Worm (Caenorhabditis elegans): ENCODE data around the gene K09F5.1.
A peak's percentile ranks its signal among the peaks of the same experiment; 100 is the strongest.

Gene K09F5.1

DNA sequence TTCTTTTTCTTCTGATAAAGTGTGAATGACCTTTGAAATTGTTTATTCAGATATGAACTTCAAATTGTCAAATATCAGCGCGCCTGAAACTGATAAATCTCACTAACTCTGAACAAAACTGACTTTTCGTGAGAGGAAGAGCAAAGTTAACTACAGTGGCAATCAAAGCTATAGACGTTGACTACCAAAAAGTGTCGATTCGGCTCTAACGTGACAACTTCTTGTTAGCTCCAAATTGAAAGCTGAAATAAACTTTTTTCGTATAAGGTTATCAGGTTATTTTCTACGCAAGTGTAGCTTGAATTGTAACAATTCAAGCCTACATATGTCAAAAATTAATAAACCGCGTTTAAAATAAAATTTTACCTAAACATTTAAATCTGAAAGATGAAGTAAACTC lies 13.1 kb upstream of the K09F5.1 start:
- TF ChIP-seq crh-2 (tag; optimal IDR thresholded peaks at IDR 0.05), result peak; percentile 15
- TF ChIP-seq gmeb-1 (tag; optimal IDR thresholded peaks at IDR 0.05), result peak; percentile 34
- no peak for TF ChIP-seq nhr-21 (tag; optimal IDR thresholded peaks at IDR 0.05)

DNA sequence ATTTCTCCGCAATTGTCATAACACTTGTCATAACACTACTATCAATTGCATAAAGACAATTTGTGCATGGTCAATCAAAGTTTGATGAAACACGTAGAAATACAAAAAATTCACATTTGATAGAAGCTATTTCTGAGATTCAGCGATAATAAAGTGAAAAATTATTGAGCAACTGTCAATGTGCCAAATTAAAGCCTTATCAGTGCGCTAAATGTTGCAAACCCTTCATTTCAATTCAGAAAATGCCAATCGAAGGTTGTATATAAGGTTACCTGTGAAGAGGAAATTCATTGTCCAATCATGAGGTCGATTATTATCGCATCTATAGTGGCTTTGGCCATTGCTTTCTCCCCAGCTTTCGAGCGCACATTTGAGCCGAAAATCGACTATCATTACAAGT lies 11.9 kb upstream of the K09F5.1 start, which contains the start of gene vit-1:
Gene vit-1, plus strand, starts transcription at position 289 of the 400 bp plus-strand sequence.
- no peak for TF ChIP-seq nhr-77 (tag; optimal IDR thresholded peaks at IDR 0.05)
- no peak for TF ChIP-seq skn-1 (tag; optimal IDR thresholded peaks at IDR 0.05)
- TF ChIP-seq snpc-4 (tag; optimal IDR thresholded peaks at IDR 0.05), result no peak
- TF ChIP-seq Y55F3AM.14 (GFP tag; optimal IDR thresholded peaks at IDR 0.05), result no peak
- no peak for TF ChIP-seq gmeb-1 (tag; optimal IDR thresholded peaks at IDR 0.05)
- no peak for TF ChIP-seq lin-11 (tag; optimal IDR thresholded peaks at IDR 0.05)
- TF ChIP-seq lsy-2 (tag; optimal IDR thresholded peaks at IDR 0.05), result no peak
- TF ChIP-seq unc-55 (GFP tag; optimal IDR thresholded peaks at IDR 0.05), result no peak
- no peak for TF ChIP-seq peb-1 (tag; optimal IDR thresholded peaks at IDR 0.05)

DNA sequence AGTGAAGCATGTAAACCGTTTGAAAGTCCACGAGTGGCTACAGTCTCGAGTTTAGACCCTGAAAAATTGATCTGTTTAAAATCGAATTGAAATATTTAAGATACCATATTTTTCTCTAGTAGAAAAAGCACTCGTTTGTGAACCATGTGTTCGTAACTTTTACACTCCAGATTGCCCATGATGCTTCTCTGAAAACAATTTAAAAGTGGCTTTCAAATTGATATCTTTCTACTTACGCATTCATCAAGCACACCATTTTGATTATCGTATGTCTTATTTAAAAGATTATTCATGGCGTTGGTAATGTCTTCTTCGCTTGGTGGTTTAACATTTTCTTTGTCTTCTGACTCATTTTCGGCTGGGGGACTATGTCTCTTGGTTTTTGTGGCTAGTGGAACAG lies 5.9 kb upstream of the K09F5.1 start:
- no peak for TF ChIP-seq egl-27 (tag; optimal IDR thresholded peaks at IDR 0.05)
- no peak for TF ChIP-seq ceh-82 (tag; optimal IDR thresholded peaks at IDR 0.05)
- TF ChIP-seq lsy-2 (tag; optimal IDR thresholded peaks at IDR 0.05), result no peak
- no peak for TF ChIP-seq ceh-16 (tag; optimal IDR thresholded peaks at IDR 0.05)
- TF ChIP-seq sem-4 (tag; optimal IDR thresholded peaks at IDR 0.05), result no peak
- TF ChIP-seq nhr-6 (tag; optimal IDR thresholded peaks at IDR 0.05), result no peak
- TF ChIP-seq nhr-25 (tag; optimal IDR thresholded peaks at IDR 0.05), result no peak
- no peak for TF ChIP-seq lin-13 (GFP tag; optimal IDR thresholded peaks at IDR 0.05)
- TF ChIP-seq C34F6.9 (tag; optimal IDR thresholded peaks at IDR 0.05), result no peak
- no peak for TF ChIP-seq nhr-237 (tag; optimal IDR thresholded peaks at IDR 0.05)
- TF ChIP-seq F13H6.1 (tag; optimal IDR thresholded peaks at IDR 0.05), result no peak
- no peak for TF ChIP-seq ztf-1 (GFP tag; conservative IDR thresholded peaks at IDR 0.05)
- no peak for TF ChIP-seq gmeb-1 (tag; optimal IDR thresholded peaks at IDR 0.05)
- TF ChIP-seq peb-1 (tag; optimal IDR thresholded peaks at IDR 0.05), result no peak
- no peak for TF ChIP-seq crh-2 (tag; optimal IDR thresholded peaks at IDR 0.05)
- TF ChIP-seq nhr-10 (tag; optimal IDR thresholded peaks at IDR 0.05), result no peak
- TF ChIP-seq ztf-4 (tag; optimal IDR thresholded peaks at IDR 0.05), result no peak
- no peak for TF ChIP-seq snpc-4 (tag; optimal IDR thresholded peaks at IDR 0.05)
- no peak for TF ChIP-seq fos-1 (tag; optimal IDR thresholded peaks at IDR 0.05)
- TF ChIP-seq mbf-1 (tag; optimal IDR thresholded peaks at IDR 0.05), result no peak

DNA sequence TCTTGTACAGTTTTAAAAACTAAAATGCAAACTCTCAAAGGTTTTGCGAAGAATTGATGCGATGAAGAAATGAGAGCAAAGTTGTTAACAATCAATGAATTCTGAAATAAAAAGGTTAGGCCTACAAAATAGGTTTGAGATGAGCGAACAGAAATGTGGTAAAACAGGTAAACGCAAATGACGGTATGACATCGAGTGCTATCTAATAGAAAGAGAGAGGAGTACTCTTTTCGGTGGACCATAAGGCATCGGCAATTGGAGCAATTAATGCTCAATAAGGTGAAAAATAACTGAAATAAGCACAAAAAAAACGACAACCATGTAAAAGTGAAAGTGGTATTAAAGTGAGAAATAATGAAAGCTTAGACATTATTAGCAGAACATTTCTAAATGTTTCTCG lies 3.3 kb upstream of the K09F5.1 start, which contains the start of gene set-12:
Gene set-12, minus strand, starts transcription at position 101 of the 400 bp plus-strand sequence.
- TF ChIP-seq lin-39 (tag; optimal IDR thresholded peaks at IDR 0.05) (no peak), skn-1 (tag; optimal IDR thresholded peaks at IDR 0.05) (no peak), mbf-1 (tag; optimal IDR thresholded peaks at IDR 0.05) (no peak), nhr-23 (tag; optimal IDR thresholded peaks at IDR 0.05) (no peak), unc-39 (tag; optimal IDR thresholded peaks at IDR 0.05) (no peak), nhr-237 (tag; optimal IDR thresholded peaks at IDR 0.05) (no peak), R02D3.7 (tag; optimal IDR thresholded peaks at IDR 0.05) (no peak), blmp-1 (tag; optimal IDR thresholded peaks at IDR 0.05; ENCODE audit: insufficient read depth) (no peak), ZK546.5 (tag; optimal IDR thresholded peaks at IDR 0.05) (no peak), nhr-77 (tag; optimal IDR thresholded peaks at IDR 0.05) (no peak), nhr-10 (tag; optimal IDR thresholded peaks at IDR 0.05) (no peak), lin-11 (tag; optimal IDR thresholded peaks at IDR 0.05) (no peak)

DNA sequence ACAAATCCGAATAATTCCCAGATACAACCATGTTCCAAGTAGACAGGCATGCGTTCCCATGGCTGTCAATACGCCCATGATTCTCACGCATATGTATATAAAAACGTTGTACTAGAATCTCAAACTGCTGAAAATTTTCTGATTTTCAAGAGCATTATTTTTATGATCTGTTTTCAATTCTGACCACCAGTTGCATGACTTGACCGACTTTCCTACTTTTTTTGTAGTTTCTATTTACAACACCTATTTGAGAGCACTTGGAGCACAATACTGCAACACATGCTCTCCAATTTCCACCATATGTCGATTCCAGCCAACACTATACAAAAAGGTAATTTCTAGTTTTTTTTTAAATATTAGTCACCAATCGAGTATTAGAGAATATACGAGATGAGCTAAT lies 4.5 kb downstream of the K09F5.1 start, which contains the start of gene ref-2:
Gene ref-2, plus strand, starts transcription at position 301 of the 400 bp plus-strand sequence.
- TF ChIP-seq ceh-82 (tag; optimal IDR thresholded peaks at IDR 0.05), result no peak
- no peak for TF ChIP-seq nhr-11 (tag; optimal IDR thresholded peaks at IDR 0.05)
- no peak for TF ChIP-seq sma-9 (GFP tag; optimal IDR thresholded peaks at IDR 0.05)
- TF ChIP-seq sma-9 (tag; optimal IDR thresholded peaks at IDR 0.05), result no peak
- no peak for TF ChIP-seq nhr-21 (tag; optimal IDR thresholded peaks at IDR 0.05)
- TF ChIP-seq nhr-77 (tag; optimal IDR thresholded peaks at IDR 0.05), result no peak
- no peak for TF ChIP-seq Y55F3AM.14 (GFP tag; optimal IDR thresholded peaks at IDR 0.05)
- no peak for TF ChIP-seq unc-62 (GFP tag; optimal IDR thresholded peaks at IDR 0.05)
- no peak for TF ChIP-seq peb-1 (tag; optimal IDR thresholded peaks at IDR 0.05)
- TF ChIP-seq egl-27 (tag; optimal IDR thresholded peaks at IDR 0.05), result no peak
- no peak for TF ChIP-seq ZK546.5 (tag; optimal IDR thresholded peaks at IDR 0.05)
- TF ChIP-seq lin-39 (tag; optimal IDR thresholded peaks at IDR 0.05), result no peak

Measured in whole organism, L2 larva.